Fruit fly (Drosophila melanogaster) whole organism, prepupa: Measurements from ENCODE around the gene unc80.

ENCODE experiments used
- CG10631 ChIP-seq: fragments of 200-800 bp; sonication (Bioruptor generic); optimal IDR thresholded peaks from 2 replicates; lab custom pipeline; 2016; ENCODE audit warnings: missing biosample characterization, missing genetic modification characterization
- CG11294 ChIP-seq: fragments of 200-800 bp; sonication (Bioruptor generic); IDR thresholded peaks from 2 replicates; pipeline ENCODE4 v1.3.6; 2022; ENCODE audit warnings: missing biosample characterization, missing genetic modification characterization
- CG11902 ChIP-seq: fragments of 200-800 bp; sonication (Bioruptor generic); optimal IDR thresholded peaks from 3 replicates; lab custom pipeline; 2016; ENCODE audit warnings: missing biosample characterization, missing genetic modification characterization
- CG1621 ChIP-seq: fragments of 200-800 bp; sonication (Bioruptor generic); optimal IDR thresholded peaks from 3 replicates; lab custom pipeline; 2018; ENCODE audit warnings: missing biosample characterization, mild to moderate bottlenecking, missing genetic modification characterization
- CG3032 ChIP-seq: fragments of 200-800 bp; optimal IDR thresholded peaks from 2 replicates; lab custom pipeline; 2019; ENCODE audit warnings: missing biosample characterization, mild to moderate bottlenecking, missing genetic modification characterization, moderate library complexity
- CG32006 ChIP-seq: fragments of 200-800 bp; sonication (Bioruptor generic); optimal IDR thresholded peaks from 3 replicates; lab custom pipeline; 2017; ENCODE audit warnings: missing biosample characterization, mild to moderate bottlenecking, missing genetic modification characterization
- CG34406 ChIP-seq: fragments of 200-800 bp; sonication (Bioruptor generic); optimal IDR thresholded peaks from 3 replicates; lab custom pipeline; 2016; ENCODE audit warnings: missing biosample characterization, missing genetic modification characterization
- CG4318 ChIP-seq: fragments of 200-800 bp; sonication (Bioruptor generic); optimal IDR thresholded peaks from 3 replicates; lab custom pipeline; 2017; ENCODE audit warnings: missing biosample characterization, mild to moderate bottlenecking, missing genetic modification characterization
- CG6163 ChIP-seq: fragments of 200-800 bp; sonication (Bioruptor generic); IDR thresholded peaks from 3 replicates; pipeline ENCODE4 v1.3.6; 2022; ENCODE audit warnings: missing biosample characterization, missing genetic modification characterization
- CG6276 ChIP-seq: fragments of 200-800 bp; sonication (Bioruptor generic); optimal IDR thresholded peaks from 2 replicates; lab custom pipeline; 2017; ENCODE audit warnings: missing biosample characterization, mild to moderate bottlenecking, missing genetic modification characterization
- CG6792 ChIP-seq: fragments of 200-800 bp; sonication (Bioruptor generic); optimal IDR thresholded peaks from 3 replicates; lab custom pipeline; 2016; ENCODE audit warnings: missing biosample characterization, missing genetic modification characterization
- CG6854 ChIP-seq: fragments of 200-800 bp; sonication (Bioruptor generic); optimal IDR thresholded peaks from 2 replicates; lab custom pipeline; 2017; ENCODE audit warnings: missing biosample characterization, mild to moderate bottlenecking, missing genetic modification characterization
- CG7368 ChIP-seq: fragments of 200-800 bp; sonication (Bioruptor generic); optimal IDR thresholded peaks from 3 replicates; lab custom pipeline; 2016; ENCODE audit warnings: missing biosample characterization, missing genetic modification characterization
- CG8119 ChIP-seq: fragments of 200-800 bp; sonication (Bioruptor generic); IDR thresholded peaks from 3 replicates; pipeline ENCODE4 v1.3.6; 2022; ENCODE audit warnings: missing biosample characterization, missing genetic modification characterization
- CG8319 ChIP-seq: fragments of 200-800 bp; sonication (Bioruptor generic); optimal IDR thresholded peaks from 3 replicates; lab custom pipeline; 2016; ENCODE audit warnings: missing biosample characterization, missing genetic modification characterization
- CG8632 ChIP-seq: fragments of 200-800 bp; sonication (Bioruptor generic); optimal IDR thresholded peaks from 3 replicates; lab custom pipeline; 2016; ENCODE audit warnings: missing biosample characterization, missing genetic modification characterization
- Eip75B ChIP-seq: fragments of 200-800 bp; sonication (Bioruptor generic); optimal IDR thresholded peaks from 3 replicates; lab custom pipeline; 2016; ENCODE audit warnings: missing biosample characterization, missing genetic modification characterization
- Eip78C ChIP-seq: fragments of 200-800 bp; sonication (Bioruptor generic); peaks from one replicate; lab custom pipeline; 2016; ENCODE audit warnings: missing biosample characterization, missing genetic modification characterization
- Eip93F ChIP-seq: fragments of 200-800 bp; sonication (Bioruptor generic); optimal IDR thresholded peaks from 2 replicates; lab custom pipeline; 2016; ENCODE audit warnings: missing biosample characterization, mild to moderate bottlenecking, missing genetic modification characterization
- Ets21C ChIP-seq: fragments of 200-800 bp; sonication (Bioruptor generic); optimal IDR thresholded peaks from 3 replicates; lab custom pipeline; 2016; ENCODE audit warnings: missing biosample characterization, missing genetic modification characterization
- Ets96B ChIP-seq: fragments of 200-800 bp; optimal IDR thresholded peaks from 2 replicates; lab custom pipeline; 2019; ENCODE audit warnings: missing biosample characterization, mild to moderate bottlenecking, missing genetic modification characterization, moderate library complexity
- Hr38 ChIP-seq: sonication (Bioruptor generic); optimal IDR thresholded peaks from 2 replicates; lab custom pipeline; 2016; ENCODE audit warnings: missing biosample characterization, missing genetic modification characterization
- Hr39 ChIP-seq: fragments of 200-800 bp; sonication (Bioruptor generic); optimal IDR thresholded peaks from 2 replicates; lab custom pipeline; 2016; ENCODE audit warnings: missing biosample characterization, missing genetic modification characterization
- Met ChIP-seq: fragments of 200-800 bp; sonication (Bioruptor generic); optimal IDR thresholded peaks from 3 replicates; lab custom pipeline; 2016; ENCODE audit warnings: missing biosample characterization, missing genetic modification characterization
- OdsH ChIP-seq: fragments of 200-800 bp; sonication (Bioruptor generic); optimal IDR thresholded peaks from 3 replicates; lab custom pipeline; 2016; ENCODE audit warnings: missing biosample characterization, missing genetic modification characterization
- Smox ChIP-seq: fragments of 200-800 bp; sonication (Bioruptor generic); optimal IDR thresholded peaks from 3 replicates; lab custom pipeline; 2016; ENCODE audit warnings: missing biosample characterization, missing genetic modification characterization
- achi ChIP-seq: fragments of 200-800 bp; sonication (Bioruptor generic); optimal IDR thresholded peaks from 3 replicates; lab custom pipeline; 2016; ENCODE audit warnings: missing biosample characterization, missing genetic modification characterization
- acj6 ChIP-seq: fragments of 200-800 bp; sonication (Bioruptor generic); optimal IDR thresholded peaks from 3 replicates; lab custom pipeline; 2016; ENCODE audit warnings: missing biosample characterization, missing genetic modification characterization
- cyc ChIP-seq: fragments of 200-800 bp; sonication (Bioruptor generic); optimal IDR thresholded peaks from 3 replicates; lab custom pipeline; 2016; ENCODE audit warnings: missing biosample characterization, missing genetic modification characterization
- dac ChIP-seq: fragments of 200-800 bp; sonication (Bioruptor generic); optimal IDR thresholded peaks from 2 replicates; lab custom pipeline; 2017; ENCODE audit warnings: missing biosample characterization, mild to moderate bottlenecking, missing genetic modification characterization
- dsx ChIP-seq: fragments of 200-800 bp; optimal IDR thresholded peaks from 3 replicates; lab custom pipeline; 2019; ENCODE audit warnings: missing biosample characterization, mild to moderate bottlenecking, missing genetic modification characterization, moderate library complexity; ENCODE audit not compliant: poor library complexity, severe bottlenecking
- eg ChIP-seq: fragments of 200-800 bp; sonication (Bioruptor generic); IDR thresholded peaks from 3 replicates; pipeline ENCODE4 v1.3.6; 2022; ENCODE audit warnings: missing biosample characterization, missing genetic modification characterization
- esn ChIP-seq: fragments of 200-800 bp; sonication (Bioruptor generic); optimal IDR thresholded peaks from 2 replicates; lab custom pipeline; 2016; ENCODE audit warnings: missing biosample characterization, mild to moderate bottlenecking, missing genetic modification characterization, moderate library complexity
- fd59A ChIP-seq: fragments of 200-800 bp; sonication (Bioruptor generic); optimal IDR thresholded peaks from 2 replicates; lab custom pipeline; 2017; ENCODE audit warnings: missing biosample characterization, mild to moderate bottlenecking, missing genetic modification characterization, missing genetic modification reagents
- lz ChIP-seq: fragments of 200-800 bp; sonication (Bioruptor generic); optimal IDR thresholded peaks from 3 replicates; lab custom pipeline; 2016; ENCODE audit warnings: missing biosample characterization, missing genetic modification characterization
- net ChIP-seq: fragments of 200-800 bp; sonication (Bioruptor generic); optimal IDR thresholded peaks from 3 replicates; lab custom pipeline; 2016; ENCODE audit warnings: missing biosample characterization, missing genetic modification characterization
- spab ChIP-seq: fragments of 200-800 bp; sonication (Bioruptor generic); optimal IDR thresholded peaks from 2 replicates; lab custom pipeline; 2017; ENCODE audit warnings: missing biosample characterization, mild to moderate bottlenecking, missing genetic modification characterization, missing genetic modification reagents
- ss ChIP-seq, 2 experiments: fragments of 200-800 bp; sonication (Bioruptor generic); optimal IDR thresholded peaks; 2 replicates in 1 of 2; 3 replicates in 1 of 2; lab custom pipeline; 2017 to 2018; ENCODE audit warnings: mild to moderate bottlenecking in 2 of 2, missing biosample characterization in 2 of 2, missing genetic modification characterization in 2 of 2, moderate library complexity in 1 of 2
- svp ChIP-seq: fragments of 200-800 bp; sonication (Bioruptor generic); peaks from one replicate; lab custom pipeline; 2016; ENCODE audit warnings: missing biosample characterization, missing genetic modification characterization
- topi ChIP-seq: fragments of 200-800 bp; sonication (Bioruptor generic); optimal IDR thresholded peaks from 3 replicates; lab custom pipeline; 2016; ENCODE audit warnings: missing biosample characterization, missing genetic modification characterization
- vri ChIP-seq: fragments of 200-800 bp; sonication (Bioruptor generic); optimal IDR thresholded peaks from 3 replicates; lab custom pipeline; 2016; ENCODE audit warnings: missing biosample characterization, mild to moderate bottlenecking, missing genetic modification characterization

unc80 gene

DNA sequence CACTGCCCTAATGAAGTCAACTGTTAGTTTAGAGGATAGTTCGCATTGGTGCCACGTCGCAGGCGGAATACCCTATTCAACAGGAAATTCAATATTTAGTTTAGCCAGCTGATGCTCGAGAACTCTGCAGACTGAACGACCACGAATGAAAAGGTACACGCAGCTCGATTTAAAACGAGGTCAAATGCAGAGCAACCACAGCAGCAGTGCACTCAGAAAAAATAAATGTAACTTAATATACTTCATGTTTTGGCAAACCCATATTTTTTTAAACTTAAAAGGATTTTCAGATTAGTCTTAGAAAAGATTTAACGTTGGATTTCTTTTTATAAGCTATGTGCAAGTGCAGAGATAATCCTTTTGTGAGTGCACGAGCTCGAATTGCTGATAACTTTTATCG, 7.1 kb upstream of the unc80 start (continued):
- TF ChIP-seq vri (GFP tag; lab: Kevin White, UChicago) (no peak), Eip78C (GFP tag; lab: Kevin White, UChicago) (peak; percentile 69), dsx (GFP tag; lab: Kevin White, UChicago) (no peak), CG3032 (tag; lab: Kevin White, UChicago) (no peak), esn (GFP tag; lab: Kevin White, UChicago) (no peak), CG8632 (GFP tag; lab: Kevin White, UChicago) (peak; percentile 10), CG6792 (no peak), CG6276 (GFP tag; lab: Kevin White, UChicago) (peak; percentile 57), OdsH (peak; percentile 46), CG8119 (GFP tag; lab: Robert Waterston, UW) (peak; percentile 35; the same call in 1 of the 3 replicates), dac (GFP tag; lab: Kevin White, UChicago) (peak; percentile 10), CG8319 (GFP tag; lab: Kevin White, UChicago) (no peak), CG11902 (GFP tag; lab: Kevin White, UChicago) (no peak), ss (GFP tag; optimal IDR thresholded peaks at IDR 0.05; lab: Kevin White, UChicago) (no peak), eg (GFP tag; lab: Robert Waterston, UW) (peak; percentile 69; the same call in 2 of the 3 replicates), CG1621 (tag; lab: Kevin White, UChicago) (no peak), CG7368 (GFP tag; lab: Kevin White, UChicago) (no peak)

DNA sequence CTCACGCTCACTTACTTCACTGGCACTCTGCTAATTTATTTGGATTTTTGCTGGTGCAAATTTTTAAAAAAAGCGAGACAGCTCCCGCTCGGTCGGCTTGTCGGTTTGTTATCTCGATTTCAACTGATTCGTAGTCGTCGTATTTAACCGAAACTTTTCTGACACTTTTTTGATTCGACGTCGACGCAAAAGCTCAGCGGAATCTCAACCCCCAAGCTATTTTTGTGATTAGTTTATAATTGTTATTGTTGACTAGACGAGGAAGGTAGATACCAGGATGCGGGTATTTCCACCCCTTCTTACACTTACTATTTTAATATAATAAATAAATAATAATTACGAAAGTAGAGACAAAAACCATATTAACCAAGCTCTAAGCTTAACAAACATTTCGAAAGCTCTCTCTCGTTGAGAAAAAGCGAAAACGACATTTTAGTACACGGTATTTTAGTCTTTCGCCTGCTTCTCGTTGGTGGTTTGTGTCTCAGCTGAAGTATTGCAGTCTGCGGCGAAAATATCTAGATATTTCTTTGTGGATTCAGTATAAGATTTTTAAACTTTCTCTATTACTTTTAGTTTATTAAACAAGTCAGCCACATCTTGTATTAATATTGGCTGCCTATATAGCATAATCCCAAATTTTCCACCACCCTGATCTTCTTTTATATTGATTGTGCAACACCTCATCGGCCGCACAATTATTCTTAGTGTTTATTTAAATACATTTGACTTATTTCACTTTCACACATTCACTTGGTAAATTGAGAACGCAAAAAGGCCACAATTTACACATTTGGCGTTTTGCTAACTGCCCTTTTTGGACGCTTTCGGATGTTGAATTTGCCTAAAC, 5.3 kb upstream of the unc80 start, which contains the start of gene tau:
Gene tau (minus strand): TSS at position 311 of the 850 bp plus-strand sequence.
- TF ChIP-seq CG6792 (no peak), CG3032 (tag; lab: Kevin White, UChicago) (no peak), acj6 (GFP tag; lab: Kevin White, UChicago) (no peak), CG32006 (GFP tag; lab: Kevin White, UChicago) (no peak), achi (no peak), Ets21C (GFP tag; lab: Kevin White, UChicago) (no peak), dac (GFP tag; lab: Kevin White, UChicago) (no peak), Met (no peak), lz (GFP tag; lab: Kevin White, UChicago) (no peak), fd59A (no peak), CG11294 (GFP tag; lab: Robert Waterston, UW) (no peak), CG4318 (GFP tag; lab: Kevin White, UChicago) (no peak), Hr39 (GFP tag; lab: Kevin White, UChicago) (no peak), svp (GFP tag; lab: Kevin White, UChicago) (no peak), vri (GFP tag; lab: Kevin White, UChicago) (no peak), CG8632 (GFP tag; lab: Kevin White, UChicago) (no peak), eg (GFP tag; lab: Robert Waterston, UW) (no peak), topi (GFP tag; lab: Kevin White, UChicago) (no peak), CG6163 (GFP tag; lab: Robert Waterston, UW) (no peak)
- TF ChIP-seq, all 60 proteins: peak for 0

DNA sequence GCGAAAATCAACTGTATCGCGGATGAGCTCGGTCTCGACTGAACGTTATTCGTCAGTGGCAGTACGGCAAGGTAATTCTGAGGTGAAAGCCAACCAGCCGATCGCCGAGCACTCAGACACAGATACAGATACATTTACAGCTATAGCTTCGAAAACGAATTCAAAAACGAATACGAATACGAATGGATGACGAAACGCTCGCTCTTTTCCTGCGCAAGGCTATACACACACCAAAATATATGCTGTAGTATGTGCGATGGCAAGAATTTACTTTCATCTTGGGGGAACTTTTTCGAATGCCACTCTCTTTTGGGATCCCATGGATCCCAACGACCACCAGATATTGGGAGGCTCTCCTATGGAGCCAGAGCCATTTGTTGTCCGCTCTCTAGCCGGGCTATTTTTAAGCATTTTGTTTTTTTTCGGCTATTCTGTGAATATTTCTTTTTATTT, 2.1 kb upstream of the unc80 start, which contains the start of gene Mlc1:
Gene Mlc1 (minus strand): TSS at position 51 of the 453 bp plus-strand sequence.
- TF ChIP-seq Eip75B (GFP tag; lab: Kevin White, UChicago) (no peak), Ets96B (tag; lab: Kevin White, UChicago) (no peak), CG10631 (GFP tag; lab: Kevin White, UChicago) (no peak), CG6792 (no peak), CG11902 (GFP tag; lab: Kevin White, UChicago) (no peak), CG34406 (no peak), spab (no peak), svp (GFP tag; lab: Kevin White, UChicago) (no peak), cyc (GFP tag; lab: Kevin White, UChicago) (no peak), CG8319 (GFP tag; lab: Kevin White, UChicago) (no peak), net (GFP tag; lab: Kevin White, UChicago) (no peak), Smox (GFP tag; lab: Kevin White, UChicago) (no peak), Eip78C (GFP tag; lab: Kevin White, UChicago) (no peak), Eip93F (GFP tag; lab: Kevin White, UChicago) (no peak), CG6854 (GFP tag; lab: Kevin White, UChicago) (no peak), Hr38 (GFP tag; lab: Kevin White, UChicago) (no peak), lz (GFP tag; lab: Kevin White, UChicago) (no peak)
